Fruit fly (Drosophila melanogaster) Kc167 (cell line): ENCODE data around the gene flfl.

Source experiments
- Myc ChIP-seq: fragments of >200 bp; optimal IDR thresholded peaks from 2 replicates; lab custom pipeline; 2017; ENCODE audit warnings: missing external identifiers
- insv ChIP-seq: fragments of >200 bp; optimal IDR thresholded peaks from 3 replicates; lab custom pipeline; 2018; ENCODE audit warnings: missing external identifiers
- psq ChIP-seq: fragments of >200 bp; optimal IDR thresholded peaks from 2 replicates; lab custom pipeline; 2017; ENCODE audit warnings: missing external identifiers

DNA sequence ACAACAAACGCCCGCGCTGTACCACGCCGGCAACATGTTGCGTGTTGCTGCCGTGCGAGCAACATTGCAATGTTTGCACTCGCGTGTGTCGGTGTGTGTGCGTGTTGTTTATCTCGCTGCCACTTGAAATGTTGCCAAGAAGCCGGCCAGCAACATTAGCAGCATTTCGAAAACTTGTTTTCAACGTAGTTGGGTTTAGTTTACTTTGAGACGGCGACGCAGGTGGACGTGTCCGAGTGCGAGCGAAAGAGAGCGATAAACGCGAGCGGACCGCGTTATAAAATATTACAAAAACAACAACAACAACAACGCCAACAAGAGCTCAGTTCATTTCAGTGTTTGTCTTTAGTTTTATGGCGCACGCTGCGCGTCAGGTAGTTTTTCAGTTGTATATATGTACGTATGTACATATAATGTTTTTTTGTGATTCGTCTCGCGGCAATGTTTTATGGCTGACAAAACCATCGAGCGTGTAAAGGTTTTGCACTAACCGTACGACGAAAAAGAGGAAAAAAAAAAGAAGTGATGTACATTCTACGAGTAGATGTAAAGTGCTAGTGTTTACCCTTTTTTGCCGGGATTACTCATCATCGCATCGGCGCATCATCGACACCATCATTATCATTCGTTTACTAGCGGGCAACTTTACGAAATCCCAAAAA is 31.4 kb downstream of the flfl start, which contains the start of gene kmr:
- no peak for TF ChIP-seq Myc
- no peak for TF ChIP-seq psq (lab: Kevin White, UChicago)
- no peak for TF ChIP-seq insv (lab: Kevin White, UChicago)
